Fruit fly (Drosophila melanogaster) whole organism, prepupa: ENCODE results near the gene 7B2.

Experiments used
- CG11902 ChIP-seq: fragments of 200-800 bp; sonication (Bioruptor generic); optimal IDR thresholded peaks from 3 replicates; lab custom pipeline; 2016; ENCODE audit warnings: missing biosample characterization, missing genetic modification characterization
- CG15336 ChIP-seq: fragments of 200-800 bp; sonication (Bioruptor generic); IDR thresholded peaks from 2 replicates; pipeline ENCODE4 v1.3.6; 2022; ENCODE audit warnings: missing biosample characterization, missing genetic modification characterization
- CG1621 ChIP-seq: fragments of 200-800 bp; sonication (Bioruptor generic); optimal IDR thresholded peaks from 3 replicates; lab custom pipeline; 2018; ENCODE audit warnings: missing biosample characterization, mild to moderate bottlenecking, missing genetic modification characterization
- CG31627 ChIP-seq: fragments of 200-800 bp; sonication (Bioruptor generic); optimal IDR thresholded peaks from 3 replicates; lab custom pipeline; 2016; ENCODE audit warnings: missing biosample characterization, missing genetic modification characterization
- CG32006 ChIP-seq: fragments of 200-800 bp; sonication (Bioruptor generic); optimal IDR thresholded peaks from 3 replicates; lab custom pipeline; 2017; ENCODE audit warnings: missing biosample characterization, mild to moderate bottlenecking, missing genetic modification characterization
- CG34406 ChIP-seq: fragments of 200-800 bp; sonication (Bioruptor generic); optimal IDR thresholded peaks from 3 replicates; lab custom pipeline; 2016; ENCODE audit warnings: missing biosample characterization, missing genetic modification characterization
- CG3919 ChIP-seq: fragments of 200-800 bp; sonication (Bioruptor generic); optimal IDR thresholded peaks from 3 replicates; lab custom pipeline; 2016; ENCODE audit warnings: missing biosample characterization, missing genetic modification characterization
- CG4318 ChIP-seq: fragments of 200-800 bp; sonication (Bioruptor generic); optimal IDR thresholded peaks from 3 replicates; lab custom pipeline; 2017; ENCODE audit warnings: missing biosample characterization, mild to moderate bottlenecking, missing genetic modification characterization
- CG6276 ChIP-seq: fragments of 200-800 bp; sonication (Bioruptor generic); optimal IDR thresholded peaks from 2 replicates; lab custom pipeline; 2017; ENCODE audit warnings: missing biosample characterization, mild to moderate bottlenecking, missing genetic modification characterization
- CG6808 ChIP-seq: fragments of 200-800 bp; sonication (Bioruptor generic); optimal IDR thresholded peaks from 3 replicates; lab custom pipeline; 2017; ENCODE audit warnings: missing biosample characterization, missing genetic modification characterization, mild to moderate bottlenecking, moderate library complexity, missing genetic modification reagents
- CG6854 ChIP-seq: fragments of 200-800 bp; sonication (Bioruptor generic); optimal IDR thresholded peaks from 2 replicates; lab custom pipeline; 2017; ENCODE audit warnings: missing biosample characterization, mild to moderate bottlenecking, missing genetic modification characterization
- CG8119 ChIP-seq: fragments of 200-800 bp; sonication (Bioruptor generic); IDR thresholded peaks from 3 replicates; pipeline ENCODE4 v1.3.6; 2022; ENCODE audit warnings: missing biosample characterization, missing genetic modification characterization
- Eip78C ChIP-seq: fragments of 200-800 bp; sonication (Bioruptor generic); peaks from one replicate; lab custom pipeline; 2016; ENCODE audit warnings: missing biosample characterization, missing genetic modification characterization
- Eip93F ChIP-seq: fragments of 200-800 bp; sonication (Bioruptor generic); optimal IDR thresholded peaks from 2 replicates; lab custom pipeline; 2016; ENCODE audit warnings: missing biosample characterization, mild to moderate bottlenecking, missing genetic modification characterization
- Ets96B ChIP-seq: fragments of 200-800 bp; optimal IDR thresholded peaks from 2 replicates; lab custom pipeline; 2019; ENCODE audit warnings: missing biosample characterization, mild to moderate bottlenecking, missing genetic modification characterization, moderate library complexity
- Hr38 ChIP-seq: sonication (Bioruptor generic); optimal IDR thresholded peaks from 2 replicates; lab custom pipeline; 2016; ENCODE audit warnings: missing biosample characterization, missing genetic modification characterization
- Hr39 ChIP-seq: fragments of 200-800 bp; sonication (Bioruptor generic); optimal IDR thresholded peaks from 2 replicates; lab custom pipeline; 2016; ENCODE audit warnings: missing biosample characterization, missing genetic modification characterization
- Hr4 ChIP-seq: fragments of 200-800 bp; sonication (Bioruptor generic); optimal IDR thresholded peaks from 3 replicates; lab custom pipeline; 2016; ENCODE audit warnings: missing biosample characterization, missing genetic modification characterization
- Met ChIP-seq: fragments of 200-800 bp; sonication (Bioruptor generic); optimal IDR thresholded peaks from 3 replicates; lab custom pipeline; 2016; ENCODE audit warnings: missing biosample characterization, missing genetic modification characterization
- Smox ChIP-seq: fragments of 200-800 bp; sonication (Bioruptor generic); optimal IDR thresholded peaks from 3 replicates; lab custom pipeline; 2016; ENCODE audit warnings: missing biosample characterization, missing genetic modification characterization
- Sox102F ChIP-seq: fragments of 200-800 bp; sonication (Bioruptor generic); optimal IDR thresholded peaks from 2 replicates; lab custom pipeline; 2016; ENCODE audit warnings: missing biosample characterization, mild to moderate bottlenecking, missing genetic modification characterization
- achi ChIP-seq: fragments of 200-800 bp; sonication (Bioruptor generic); optimal IDR thresholded peaks from 3 replicates; lab custom pipeline; 2016; ENCODE audit warnings: missing biosample characterization, missing genetic modification characterization
- acj6 ChIP-seq: fragments of 200-800 bp; sonication (Bioruptor generic); optimal IDR thresholded peaks from 3 replicates; lab custom pipeline; 2016; ENCODE audit warnings: missing biosample characterization, missing genetic modification characterization
- dsx ChIP-seq: fragments of 200-800 bp; optimal IDR thresholded peaks from 3 replicates; lab custom pipeline; 2019; ENCODE audit warnings: missing biosample characterization, mild to moderate bottlenecking, missing genetic modification characterization, moderate library complexity; ENCODE audit not compliant: poor library complexity, severe bottlenecking
- eg ChIP-seq: fragments of 200-800 bp; sonication (Bioruptor generic); IDR thresholded peaks from 3 replicates; pipeline ENCODE4 v1.3.6; 2022; ENCODE audit warnings: missing biosample characterization, missing genetic modification characterization
- net ChIP-seq: fragments of 200-800 bp; sonication (Bioruptor generic); optimal IDR thresholded peaks from 3 replicates; lab custom pipeline; 2016; ENCODE audit warnings: missing biosample characterization, missing genetic modification characterization
- pdm3 ChIP-seq: fragments of 200-800 bp; sonication (Bioruptor generic); optimal IDR thresholded peaks from 3 replicates; lab custom pipeline; 2016; ENCODE audit warnings: missing biosample characterization, missing genetic modification characterization
- spab ChIP-seq: fragments of 200-800 bp; sonication (Bioruptor generic); optimal IDR thresholded peaks from 2 replicates; lab custom pipeline; 2017; ENCODE audit warnings: missing biosample characterization, mild to moderate bottlenecking, missing genetic modification characterization, missing genetic modification reagents
- topi ChIP-seq: fragments of 200-800 bp; sonication (Bioruptor generic); optimal IDR thresholded peaks from 3 replicates; lab custom pipeline; 2016; ENCODE audit warnings: missing biosample characterization, missing genetic modification characterization

The 7B2 gene

DNA sequence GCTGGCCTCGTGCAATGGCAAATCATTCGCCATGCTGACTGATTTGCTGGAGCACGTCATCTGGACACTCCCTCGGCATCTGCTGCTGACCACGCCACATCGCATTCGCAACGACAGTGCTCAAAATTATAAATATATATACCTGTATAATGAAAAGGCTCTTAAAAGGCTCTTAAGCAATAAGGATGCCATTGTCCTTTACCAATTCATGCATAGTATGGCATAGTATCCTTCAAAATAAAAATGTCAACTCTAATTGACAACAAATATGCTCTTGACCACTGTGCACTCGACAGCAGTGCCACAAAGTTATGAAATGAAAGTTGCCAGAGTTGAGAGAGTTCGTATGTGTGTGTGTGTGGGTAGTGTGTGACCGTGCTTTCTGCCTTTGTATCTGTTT, 45.5 kb downstream of the 7B2 start:
- TF ChIP-seq Hr39 (GFP tag; lab: Kevin White, UChicago): no peak
- TF ChIP-seq CG31627 (GFP tag; lab: Kevin White, UChicago): no peak
- peak; percentile 51; the same call in 1 of the 3 replicates for TF ChIP-seq CG8119 (GFP tag; lab: Robert Waterston, UW)
- peak; percentile 62 for TF ChIP-seq Hr4
- peak; percentile 20 for TF ChIP-seq Sox102F (GFP tag; lab: Kevin White, UChicago)
- TF ChIP-seq dsx: peak; percentile 15
- peak; percentile 35 for TF ChIP-seq CG3919 (GFP tag; lab: Kevin White, UChicago)
- TF ChIP-seq CG4318: peak; percentile 26
- TF ChIP-seq Hr38 (GFP tag; lab: Kevin White, UChicago): no peak
- TF ChIP-seq pdm3 (GFP tag; lab: Kevin White, UChicago): peak; percentile 31
- TF ChIP-seq spab (GFP tag; lab: Kevin White, UChicago): no peak
- TF ChIP-seq Met (GFP tag; lab: Kevin White, UChicago): peak; percentile 10
- TF ChIP-seq Eip78C: peak; percentile 75
- TF ChIP-seq CG6276 (GFP tag; lab: Kevin White, UChicago): peak; percentile 31
- TF ChIP-seq Smox (GFP tag; lab: Kevin White, UChicago): peak; percentile 16
- TF ChIP-seq achi (GFP tag; lab: Kevin White, UChicago): peak; percentile 26
- TF ChIP-seq acj6 (GFP tag; lab: Kevin White, UChicago): peak; percentile 29
- TF ChIP-seq CG32006 (GFP tag; lab: Kevin White, UChicago): peak; percentile 38
- TF ChIP-seq CG15336 (GFP tag; lab: Robert Waterston, UW): peak; percentile 48
- peak; percentile 8 for TF ChIP-seq CG34406 (GFP tag; lab: Kevin White, UChicago)
- peak; percentile 56 for TF ChIP-seq topi (GFP tag; lab: Kevin White, UChicago)
- TF ChIP-seq CG6808 (GFP tag; lab: Kevin White, UChicago): no peak
- no peak for TF ChIP-seq Eip93F (GFP tag; lab: Kevin White, UChicago)
- no peak for TF ChIP-seq Ets96B (tag; lab: Kevin White, UChicago)
- TF ChIP-seq eg: peak; percentile 56; the same call in 1 of the 3 replicates

- TF ChIP-seq CG6854: no peak
- TF ChIP-seq Sox102F (GFP tag; lab: Kevin White, UChicago): no peak
- no peak for TF ChIP-seq CG11902 (GFP tag; lab: Kevin White, UChicago)
- TF ChIP-seq net (GFP tag; lab: Kevin White, UChicago): no peak
- TF ChIP-seq CG1621 (tag; lab: Kevin White, UChicago): no peak
These were observed 50.6 kb downstream of the 7B2 start, which contains the start of gene CG12147 for dm6 chr3R:5427157-5427556. CG12147 (minus strand) TSS chr3R:5427257.
